Fruit fly (Drosophila melanogaster): ENCODE measurements around the gene Ccp84Ag.

DNA sequence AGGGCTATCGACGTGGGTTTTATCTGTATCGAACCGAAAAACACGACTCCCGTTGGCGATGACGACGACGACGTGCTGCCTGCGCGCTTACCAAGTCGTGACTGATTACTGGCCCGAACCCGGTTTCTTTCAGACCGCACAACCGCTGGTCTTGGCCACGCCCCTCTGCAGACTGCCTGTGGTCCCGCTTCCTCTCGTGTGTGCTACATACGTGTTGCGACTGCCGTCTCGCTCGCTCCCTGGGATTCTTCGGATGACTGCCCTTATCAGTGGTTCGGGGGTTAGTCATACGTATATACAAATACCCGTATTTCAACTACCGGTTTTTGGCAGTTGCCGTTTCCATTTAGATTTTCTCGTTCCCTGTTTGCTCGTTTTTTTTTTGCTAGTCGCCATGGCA lies 8.0 kb upstream of the Ccp84Ag start, which contains the start of gene lab:
- TF ChIP-seq Mad (GFP tag; optimal IDR thresholded peaks at IDR 0.05) = no peak
- no peak for TF ChIP-seq Camta (GFP tag; optimal IDR thresholded peaks at IDR 0.05)

Measured in whole organism, embryonic.